Fruit fly (Drosophila melanogaster): ENCODE measurements around the gene Lcp65Ab1.

Gene Lcp65Ab1

dm6 chr3L:6173826-6174255 is 24.5 kb downstream of the Lcp65Ab1 start, which contains the start of the genes fmt and CG7376:
fmt (minus strand) TSS chr3L:6173880.
CG7376 (plus strand) TSS chr3L:6174248.
- TF ChIP-seq Eip75B (GFP tag; optimal IDR thresholded peaks at IDR 0.05) (no peak), CG1621 (tag; optimal IDR thresholded peaks at IDR 0.05) (no peak), Hr39 (GFP tag; optimal IDR thresholded peaks at IDR 0.05) (no peak), Sox15 (GFP tag; optimal IDR thresholded peaks at IDR 0.05) (peak; percentile 18), Sox102F (GFP tag; optimal IDR thresholded peaks at IDR 0.05) (no peak), Lpt (GFP tag; optimal IDR thresholded peaks at IDR 0.05) (no peak), CG6792 (GFP tag; optimal IDR thresholded peaks at IDR 0.05) (no peak), Blimp-1 (GFP tag; optimal IDR thresholded peaks at IDR 0.05) (no peak), Met (GFP tag; optimal IDR thresholded peaks at IDR 0.05) (no peak), CG11762 (GFP tag; optimal IDR thresholded peaks at IDR 0.05; ENCODE audit: insufficient read depth) (no peak), CG34406 (GFP tag; optimal IDR thresholded peaks at IDR 0.05) (no peak), CG6854 (GFP tag; optimal IDR thresholded peaks at IDR 0.05) (no peak), salr (GFP tag; optimal IDR thresholded peaks at IDR 0.05) (no peak), pdm3 (GFP tag; optimal IDR thresholded peaks at IDR 0.05) (no peak), CG11294 (GFP tag; IDR thresholded peaks at IDR 0.05) (no peak), svp (GFP tag) (no peak), dsx (GFP tag; optimal IDR thresholded peaks at IDR 0.05; ENCODE audit: poor library complexity, severe bottlenecking) (no peak), cyc (GFP tag; optimal IDR thresholded peaks at IDR 0.05) (no peak), CG3032 (tag; optimal IDR thresholded peaks at IDR 0.05) (peak; percentile 57), Gug (GFP tag; IDR thresholded peaks at IDR 0.05) (peak; percentile 14; the same call in 1 of the 2 replicates), fd85E (GFP tag; optimal IDR thresholded peaks at IDR 0.05) (no peak), esn (GFP tag; optimal IDR thresholded peaks at IDR 0.05) (peak; percentile 53)

dm6 chr3L:6181776-6182175 is 32.4 kb downstream of the Lcp65Ab1 start, which contains the start of gene CG10274:
CG10274 (minus strand) TSS chr3L:6181829.
- TF ChIP-seq cyc (GFP tag; optimal IDR thresholded peaks at IDR 0.05) (peak; percentile 71), Ets96B (tag; optimal IDR thresholded peaks at IDR 0.05) (peak; percentile 64), fkh (GFP tag; optimal IDR thresholded peaks at IDR 0.05) (peak; percentile 98), Gug (GFP tag; IDR thresholded peaks at IDR 0.05) (peak; percentile 43; the same call in 1 of the 2 replicates), acj6 (GFP tag; optimal IDR thresholded peaks at IDR 0.05) (no peak), CG1621 (tag; optimal IDR thresholded peaks at IDR 0.05) (peak; percentile 33), CG6163 (GFP tag; IDR thresholded peaks at IDR 0.05) (peak; percentile 42; the same call in 2 of the 3 replicates), Hr39 (GFP tag; optimal IDR thresholded peaks at IDR 0.05) (peak; percentile 82), lz (GFP tag; optimal IDR thresholded peaks at IDR 0.05) (peak; percentile 77), CG32006 (GFP tag; optimal IDR thresholded peaks at IDR 0.05) (no peak), esn (GFP tag; optimal IDR thresholded peaks at IDR 0.05) (peak; percentile 79), eg (GFP tag; IDR thresholded peaks at IDR 0.05) (peak; percentile 36; the same call in 1 of the 3 replicates), salr (GFP tag; optimal IDR thresholded peaks at IDR 0.05) (peak in 1 of 2 experiments; percentile 22), CG8319 (GFP tag; optimal IDR thresholded peaks at IDR 0.05) (peak; percentile 52), CG6792 (GFP tag; optimal IDR thresholded peaks at IDR 0.05) (peak; percentile 46), Sox15 (GFP tag; optimal IDR thresholded peaks at IDR 0.05) (peak; percentile 74), pdm3 (GFP tag; optimal IDR thresholded peaks at IDR 0.05) (no peak), CG3032 (tag; optimal IDR thresholded peaks at IDR 0.05) (peak; percentile 78), CG16779 (tag; optimal IDR thresholded peaks at IDR 0.05) (no peak), CG31627 (GFP tag; optimal IDR thresholded peaks at IDR 0.05) (peak; percentile 82), CG11902 (GFP tag; optimal IDR thresholded peaks at IDR 0.05) (peak; percentile 63), CG6276 (GFP tag; optimal IDR thresholded peaks at IDR 0.05) (no peak), CG10631 (GFP tag; optimal IDR thresholded peaks at IDR 0.05) (no peak), fd59A (GFP tag; optimal IDR thresholded peaks at IDR 0.05) (peak; percentile 34)

dm6 chr3L:6184884-6185438 is 35.6 kb downstream of the Lcp65Ab1 start, which contains the start of the genes D19B and CG43293:
D19B (minus strand) TSS chr3L:6184920.
CG43293 (plus strand) TSS chr3L:6185189.
- peak; percentile 72 for TF ChIP-seq Sox15 (GFP tag; optimal IDR thresholded peaks at IDR 0.05)
- peak; percentile 85 for TF ChIP-seq CG6792 (GFP tag; optimal IDR thresholded peaks at IDR 0.05)
- TF ChIP-seq fd85E (GFP tag; optimal IDR thresholded peaks at IDR 0.05), result peak; percentile 51
- no peak for TF ChIP-seq vri (GFP tag; optimal IDR thresholded peaks at IDR 0.05)
- peak; percentile 81 for TF ChIP-seq CG16779 (tag; optimal IDR thresholded peaks at IDR 0.05)
- TF ChIP-seq CG1621 (tag; optimal IDR thresholded peaks at IDR 0.05), result peak; percentile 86
- peak; percentile 91 for TF ChIP-seq CG6163 (GFP tag; IDR thresholded peaks at IDR 0.05)
- peak; percentile 93 for TF ChIP-seq net (GFP tag; optimal IDR thresholded peaks at IDR 0.05)
- peak; percentile 84 for TF ChIP-seq cyc (GFP tag; optimal IDR thresholded peaks at IDR 0.05)
- TF ChIP-seq dac (GFP tag; optimal IDR thresholded peaks at IDR 0.05), result peak; percentile 85
- TF ChIP-seq CG11902 (GFP tag; optimal IDR thresholded peaks at IDR 0.05), result peak; percentile 68
- TF ChIP-seq Hr39 (GFP tag; optimal IDR thresholded peaks at IDR 0.05), result peak; percentile 85
- TF ChIP-seq CG8119 (GFP tag; IDR thresholded peaks at IDR 0.05), result peak; percentile 91
- TF ChIP-seq eg (GFP tag; IDR thresholded peaks at IDR 0.05), result peak; percentile 92
- TF ChIP-seq fkh (GFP tag; optimal IDR thresholded peaks at IDR 0.05), result peak; percentile 89
- TF ChIP-seq CG11294 (GFP tag; IDR thresholded peaks at IDR 0.05), result peak; percentile 80
- TF ChIP-seq CG10669 (GFP tag; optimal IDR thresholded peaks at IDR 0.05), result peak; percentile 85
- TF ChIP-seq ss (GFP tag; optimal IDR thresholded peaks at IDR 0.05), result no peak
- TF ChIP-seq CG9139 (GFP tag; optimal IDR thresholded peaks at IDR 0.05), result peak; percentile 69
- TF ChIP-seq dsx (GFP tag; optimal IDR thresholded peaks at IDR 0.05; ENCODE audit: poor library complexity, severe bottlenecking), result peak; percentile 77
- peak; percentile 90 for TF ChIP-seq achi (GFP tag; optimal IDR thresholded peaks at IDR 0.05)
- peak; percentile 71 for TF ChIP-seq fd59A (GFP tag; optimal IDR thresholded peaks at IDR 0.05)

All from whole organism, prepupa.